Worm (Caenorhabditis elegans): ENCODE data around the gene B0564.2.

ce11 chrIV:13076620-13077019 is 30.8 kb upstream of the B0564.2 start, which contains the start of gene C39E9.7:
- TF ChIP-seq attf-4 (tag; optimal IDR thresholded peaks at IDR 0.05) = no peak
- no peak for TF ChIP-seq ztf-11 (tag; optimal IDR thresholded peaks at IDR 0.05)
- no peak for TF ChIP-seq skn-1 (tag; optimal IDR thresholded peaks at IDR 0.05)
- TF ChIP-seq lin-13 (GFP tag; optimal IDR thresholded peaks at IDR 0.05) = no peak
- TF ChIP-seq nhr-11 (tag; optimal IDR thresholded peaks at IDR 0.05) = no peak
- no peak for TF ChIP-seq ZK546.5 (tag; optimal IDR thresholded peaks at IDR 0.05)
